Worm (Caenorhabditis elegans) whole organism, L4/young adult: ENCODE results near the gene C25E10.4.

ENCODE experiments used
- W03F9.2 ChIP-seq: fragments of 150-350 bp; optimal IDR thresholded peaks from 2 replicates; lab custom pipeline; 2014; ENCODE audit warnings: missing biosample characterization, missing genetic modification characterization
- him-1 ChIP-seq: sonication (generic microtip); optimal IDR thresholded peaks from 2 replicates; lab custom pipeline; 2016; ENCODE audit warnings: missing genotype, missing genetic modification reagents, missing genetic modification characterization, missing compliant biosample characterization

ce11 chrV:9073322-9074038 is 40.1 kb downstream of the C25E10.4 start, which contains the start of gene oac-50:
- TF ChIP-seq W03F9.2 (tag; lab: Kevin White, UChicago) = no peak
- TF ChIP-seq him-1 (tag; lab: Kevin White, UChicago) = no peak
